Worm (Caenorhabditis elegans): ENCODE results near the gene F35B3.7.

F35B3.7 gene

ce11 chrX:17063749-17064252 is 20.9 kb upstream of the F35B3.7 start (continued):
- peak; percentile 51; the same call in 1 of the 2 replicates for TF ChIP-seq hmg-1.1 (GFP tag; IDR thresholded peaks at IDR 0.05)

ce11 chrX:17062165-17062564 is 19.3 kb upstream of the F35B3.7 start:
- TF ChIP-seq unc-62 (GFP tag; optimal IDR thresholded peaks at IDR 0.05 in 1 of 2), result peak in 1 of 2 experiments; percentile 60
- no peak for TF ChIP-seq unc-62 (tag; optimal IDR thresholded peaks at IDR 0.05)
- TF ChIP-seq mdl-1 (tag; optimal IDR thresholded peaks at IDR 0.05), result peak in 1 of 2 experiments; percentile 42
- TF ChIP-seq mxl-3 (GFP tag; optimal IDR thresholded peaks at IDR 0.05), result peak; percentile 48
- no peak for TF ChIP-seq daf-16 (GFP tag; optimal IDR thresholded peaks at IDR 0.05)
- no peak for TF ChIP-seq daf-16 (tag; optimal IDR thresholded peaks at IDR 0.05)
- TF ChIP-seq dmd-6 (GFP tag; IDR thresholded peaks at IDR 0.05), result peak; percentile 24; the same call in 1 of the 2 replicates
- TF ChIP-seq dmd-8 (GFP tag; IDR thresholded peaks at IDR 0.05), result no peak
- TF ChIP-seq spr-1 (tag; optimal IDR thresholded peaks at IDR 0.05), result no peak
- TF ChIP-seq hlh-30 (tag; optimal IDR thresholded peaks at IDR 0.05; ENCODE audit: insufficient read depth), result peak; percentile 84
- peak; percentile 28 for TF ChIP-seq nhr-28 (tag; optimal IDR thresholded peaks at IDR 0.05)
- peak; percentile 43 for TF ChIP-seq hlh-11 (tag; optimal IDR thresholded peaks at IDR 0.05)
- no peak for TF ChIP-seq zfp-3 (GFP tag; conservative IDR thresholded peaks at IDR 0.05)
- no peak for TF ChIP-seq mdt-29 (GFP tag; IDR thresholded peaks at IDR 0.05)
- peak; percentile 0 for TF ChIP-seq dve-1 (tag; optimal IDR thresholded peaks at IDR 0.05; ENCODE audit: insufficient read depth)

- TF ChIP-seq hif-1 (tag; optimal IDR thresholded peaks at IDR 0.05), result no peak
- TF ChIP-seq zfp-2 (tag; optimal IDR thresholded peaks at IDR 0.05), result no peak
- no peak for TF ChIP-seq T20F7.1 (GFP tag; optimal IDR thresholded peaks at IDR 0.05)
- TF ChIP-seq unc-62 (GFP tag; optimal IDR thresholded peaks at IDR 0.05 in 1 of 2), result peak in 1 of 2 experiments; percentile 30
- TF ChIP-seq unc-62 (tag; optimal IDR thresholded peaks at IDR 0.05), result no peak
Measured at ce11 chrX:17059760-17060159, 16.9 kb upstream of the F35B3.7 start.

ce11 chrX:17058340-17058739 is 15.5 kb upstream of the F35B3.7 start:
- TF ChIP-seq madf-9 (GFP tag; conservative IDR thresholded peaks at IDR 0.05), result no peak
- TF ChIP-seq F10B5.3 (tag; optimal IDR thresholded peaks at IDR 0.05), result no peak
- TF ChIP-seq ceh-32 (tag; optimal IDR thresholded peaks at IDR 0.05; ENCODE audit: poor library complexity), result no peak
- TF ChIP-seq saeg-2 (GFP tag; IDR thresholded peaks at IDR 0.05), result no peak
- no peak for TF ChIP-seq F26F4.8 (GFP tag; conservative IDR thresholded peaks at IDR 0.05)
- no peak for TF ChIP-seq duxl-1 (tag; optimal IDR thresholded peaks at IDR 0.05; ENCODE audit: poor library complexity)
- peak; percentile 53; the same call in 1 of the 2 replicates for TF ChIP-seq dmd-6 (GFP tag; IDR thresholded peaks at IDR 0.05)
- TF ChIP-seq daf-8 (GFP tag; IDR thresholded peaks at IDR 0.05), result no peak
- TF ChIP-seq zip-11 (GFP tag; IDR thresholded peaks at IDR 0.05), result no peak
- TF ChIP-seq ama-1 (optimal IDR thresholded peaks at IDR 0.05), result peak; percentile 17
- no peak for TF ChIP-seq lir-3 (tag; optimal IDR thresholded peaks at IDR 0.05)
- no peak for TF ChIP-seq nhr-42 (GFP tag; IDR thresholded peaks at IDR 0.05)
- no peak for TF ChIP-seq lin-1 (GFP tag; IDR thresholded peaks at IDR 0.05)
- peak; percentile 14 for TF ChIP-seq mep-1 (tag; optimal IDR thresholded peaks at IDR 0.05)
- TF ChIP-seq hlh-11 (tag; optimal IDR thresholded peaks at IDR 0.05), result peak; percentile 68
- no peak for TF ChIP-seq snpc-4 (tag; optimal IDR thresholded peaks at IDR 0.05)
- no peak for TF ChIP-seq snpc-1.2 (GFP tag; IDR thresholded peaks at IDR 0.05)
- no peak for TF ChIP-seq sdz-12 (GFP tag; optimal IDR thresholded peaks at IDR 0.05)
- no peak for TF ChIP-seq egl-43 (GFP tag; IDR thresholded peaks at IDR 0.05)
- TF ChIP-seq D1046.2 (GFP tag; IDR thresholded peaks at IDR 0.05), result no peak
- no peak for TF ChIP-seq nhr-28 (tag; optimal IDR thresholded peaks at IDR 0.05)
- TF ChIP-seq nhr-10 (tag; optimal IDR thresholded peaks at IDR 0.05), result no peak
- TF ChIP-seq nhr-111 (GFP tag; optimal IDR thresholded peaks at IDR 0.05), result no peak
- TF ChIP-seq lin-29 (GFP tag; IDR thresholded peaks at IDR 0.05), result no peak
- TF ChIP-seq unc-39 (tag; optimal IDR thresholded peaks at IDR 0.05), result no peak
- no peak for TF ChIP-seq ceh-28 (tag; optimal IDR thresholded peaks at IDR 0.05)
- TF ChIP-seq ZK337.2 (GFP tag; IDR thresholded peaks at IDR 0.05), result no peak
- TF ChIP-seq dve-1 (tag; optimal IDR thresholded peaks at IDR 0.05; ENCODE audit: insufficient read depth), result no peak
- no peak for TF ChIP-seq ctbp-1 (GFP tag; IDR thresholded peaks at IDR 0.05)
- no peak for TF ChIP-seq madf-5 (GFP tag; IDR thresholded peaks at IDR 0.05)
- 0 out of 2 replicates have a peak, but pooled peaks have one; percentile 35 for TF ChIP-seq php-3 (GFP tag; IDR thresholded peaks at IDR 0.05)

All from whole organism, L4 larva.